Worm (Caenorhabditis elegans) whole organism, L4/young adult: ENCODE results near the gene K04F1.8.
"Not testable (repeated sequence)": the region's sequence is repeated elsewhere in the genome, so short reads cannot be mapped to it uniquely, and the experiment has no call there.

Source experiments
- W03F9.2 ChIP-seq: fragments of 150-350 bp; optimal IDR thresholded peaks from 2 replicates; lab custom pipeline; 2014; ENCODE audit warnings: missing biosample characterization, missing genetic modification characterization
- him-1 ChIP-seq: sonication (generic microtip); optimal IDR thresholded peaks from 2 replicates; lab custom pipeline; 2016; ENCODE audit warnings: missing genotype, missing genetic modification reagents, missing genetic modification characterization, missing compliant biosample characterization

DNA sequence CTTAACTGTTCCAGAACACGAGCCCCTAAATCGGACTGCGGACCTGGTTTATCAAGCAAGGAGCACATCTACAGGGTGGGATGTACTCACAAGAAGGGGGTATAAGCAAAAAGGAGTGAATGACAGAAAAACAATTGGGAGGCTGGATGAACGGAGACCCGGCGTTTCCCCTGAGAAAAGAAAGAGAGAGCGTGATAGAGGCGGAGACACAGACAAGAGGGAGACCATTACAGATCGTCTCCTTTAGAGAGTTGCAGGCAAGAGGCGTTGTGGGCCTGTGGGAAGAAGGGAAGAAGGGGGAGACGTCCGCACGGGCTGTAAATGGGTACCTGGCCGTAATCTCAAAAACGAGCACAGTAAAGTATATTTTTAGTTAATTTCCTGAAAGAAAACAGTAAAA, 26.9 kb downstream of the K04F1.8 start, which contains the start of gene Y46H3C.7:
- not testable (repeated sequence) for TF ChIP-seq W03F9.2, him-1 (tag; lab: Kevin White, UChicago)
